Fruit fly (Drosophila melanogaster) whole organism, larva: ENCODE data around the gene CG18249.

Experiments used
- noc ChIP-seq: fragments of 200-800 bp; sonication (Bioruptor generic); optimal IDR thresholded peaks from 3 replicates; lab custom pipeline; 2019; ENCODE audit warnings: missing biosample characterization, mild to moderate bottlenecking, missing genetic modification characterization, moderate library complexity

CG18249 gene

dm6 chr3R:8219891-8220290, at the start of gene CG18249:
Gene CG18249 (plus strand): TSS chr3R:8220146.
- TF ChIP-seq noc (tag; lab: Kevin White, UChicago), result no peak

dm6 chr3R:8171489-8172161, 48.3 kb upstream of the CG18249 start:
- TF ChIP-seq noc (tag; lab: Kevin White, UChicago), result no peak

DNA sequence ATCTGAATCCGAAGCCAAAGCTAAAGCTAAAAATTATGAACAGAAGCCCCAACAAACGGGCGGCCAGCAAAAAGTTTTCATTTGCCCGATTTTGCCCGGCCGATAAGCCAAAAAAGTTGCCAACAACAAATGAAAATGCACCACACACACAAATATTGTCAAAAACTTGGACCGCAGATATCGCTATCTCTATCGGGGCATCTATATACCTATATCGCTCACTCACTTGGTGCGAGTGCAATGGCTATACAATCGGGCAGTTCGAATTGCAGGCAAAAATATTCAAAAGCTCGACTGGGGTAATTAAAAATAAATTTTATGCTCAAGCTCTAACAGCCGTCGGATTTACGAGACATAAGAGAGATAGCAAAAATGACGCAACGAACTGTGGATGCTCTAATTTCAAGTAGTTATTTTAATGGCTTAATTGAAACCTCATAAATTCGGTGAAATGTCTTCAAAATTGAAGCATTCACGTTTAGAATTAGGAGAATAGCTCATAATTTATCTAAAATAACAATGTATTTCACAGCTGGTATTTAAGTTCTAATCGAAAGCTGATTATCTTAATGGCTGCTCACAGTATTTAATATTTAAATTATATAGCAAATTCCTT, 43.8 kb upstream of the CG18249 start:
- peak; percentile 58 for TF ChIP-seq noc (tag; lab: Kevin White, UChicago)

DNA sequence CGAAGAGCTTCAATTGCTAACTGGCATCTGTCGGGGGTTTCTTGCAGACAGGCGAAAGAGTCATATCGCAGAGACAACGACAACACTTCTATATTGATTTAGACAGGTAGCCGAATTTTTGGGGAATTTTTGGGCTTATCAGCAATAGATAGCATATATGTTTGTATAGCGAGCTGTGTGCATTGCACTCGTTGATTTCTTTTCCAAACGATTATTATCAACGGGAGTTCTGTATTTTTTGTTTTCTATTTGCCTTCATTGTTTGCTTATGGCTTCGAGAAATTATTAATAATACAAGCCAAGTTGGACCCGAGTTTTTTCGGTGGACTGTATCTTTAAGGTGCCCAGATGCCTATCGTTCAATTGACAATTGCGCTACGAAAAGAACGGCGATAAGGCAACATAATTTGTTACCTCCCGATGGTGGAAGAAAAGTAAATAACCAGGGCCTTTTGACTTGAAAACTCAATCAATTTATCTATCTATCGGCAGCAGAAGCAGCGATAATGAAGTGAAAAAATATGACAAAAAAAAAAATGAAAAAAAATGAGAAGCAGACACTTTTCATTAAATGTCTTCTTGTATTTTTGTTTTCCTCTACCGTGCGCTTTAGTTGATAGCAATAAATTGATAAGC, 39.5 kb upstream of the CG18249 start:
- peak; percentile 32 for TF ChIP-seq noc (tag; lab: Kevin White, UChicago)

DNA sequence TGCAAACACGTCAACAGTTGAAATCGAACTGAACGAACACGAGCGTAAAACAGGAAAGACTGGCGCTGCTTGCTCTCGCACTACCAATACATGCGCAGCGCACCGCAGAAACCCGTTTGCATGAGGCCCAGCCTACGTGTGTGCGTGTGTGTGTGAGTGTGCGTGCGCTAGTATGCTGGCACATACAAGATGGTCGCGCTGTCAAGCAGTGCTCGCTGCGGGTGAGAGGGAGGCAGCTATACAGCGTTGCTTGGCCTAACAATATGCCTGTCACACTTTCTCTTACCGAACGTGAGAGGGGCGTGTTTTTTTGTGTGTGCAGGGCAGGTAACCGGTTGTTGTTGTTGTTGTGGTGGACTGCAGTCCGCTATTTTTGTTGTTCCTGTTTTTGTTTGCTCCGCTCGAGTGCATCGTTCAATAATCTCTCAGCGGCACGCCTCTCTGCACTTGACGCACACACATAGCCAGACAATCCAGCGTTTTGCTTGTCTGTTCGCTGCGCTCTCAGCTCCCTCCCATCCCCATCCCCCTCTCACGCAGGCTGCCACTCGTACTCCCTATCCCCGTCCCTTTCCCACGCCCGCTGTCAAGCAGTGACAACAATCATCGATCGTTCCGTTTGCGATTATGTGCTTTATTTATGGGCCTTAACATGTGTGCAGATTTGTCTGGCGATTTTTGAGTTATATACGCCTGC, 38.4 kb upstream of the CG18249 start, which contains the start of gene grn:
Gene grn (minus strand): TSS at position 33 of the 697 bp plus-strand sequence.
- TF ChIP-seq noc (tag; lab: Kevin White, UChicago), result peak; percentile 29

DNA sequence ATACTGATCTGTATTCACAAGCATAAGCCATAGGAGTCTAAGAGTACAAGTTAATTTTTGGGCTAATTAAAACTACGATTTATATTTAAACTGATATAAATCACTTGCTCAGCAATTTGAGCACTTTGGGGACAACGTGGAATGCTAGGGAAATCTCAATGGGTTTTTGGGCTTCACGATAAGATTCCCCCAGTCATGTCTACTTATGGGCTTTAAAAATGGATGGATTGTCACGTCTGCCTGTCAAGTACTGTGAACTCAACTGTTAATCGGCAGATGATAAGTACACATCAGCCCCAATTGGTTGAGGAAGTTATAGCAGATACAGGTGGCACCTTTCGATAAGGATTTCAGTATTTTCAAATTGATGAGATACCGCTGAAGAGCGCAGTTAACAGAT, 36.4 kb upstream of the CG18249 start:
- peak; percentile 35 for TF ChIP-seq noc (tag; lab: Kevin White, UChicago)

DNA sequence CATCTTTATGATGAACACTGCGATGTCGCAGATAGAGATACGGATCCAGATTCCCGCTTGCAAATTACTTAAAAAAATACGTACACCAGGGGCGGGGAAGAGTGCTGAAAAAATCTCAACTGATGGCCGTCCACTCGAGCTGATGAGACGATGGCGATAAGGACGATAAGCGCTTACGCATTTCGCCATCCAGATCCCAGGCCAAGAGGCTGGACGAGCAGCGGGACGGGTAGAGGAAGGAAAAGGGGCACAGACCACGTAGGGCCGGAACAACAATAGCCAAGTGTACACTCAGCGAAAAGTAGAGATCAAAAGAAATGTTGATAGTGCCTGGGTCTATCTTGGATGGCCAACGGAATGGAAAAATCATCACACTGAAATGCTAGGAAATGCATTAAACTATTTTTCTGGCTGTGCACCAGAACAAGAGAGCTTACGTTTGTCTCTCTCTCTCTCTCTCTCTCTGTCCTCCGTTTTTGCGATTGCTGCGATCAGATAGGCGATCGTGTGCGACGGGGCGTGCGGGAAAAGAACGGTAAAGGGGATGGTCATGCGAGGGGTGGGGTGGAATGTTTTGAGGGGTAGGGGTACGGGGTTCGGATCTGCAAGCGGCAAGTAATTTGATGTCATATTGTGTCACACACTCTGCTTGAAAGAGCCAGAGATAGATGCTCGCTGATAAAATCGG, 32.4 kb upstream of the CG18249 start:
- TF ChIP-seq noc (tag; lab: Kevin White, UChicago), result no peak

- TF ChIP-seq noc (tag; lab: Kevin White, UChicago), result peak; percentile 7
Observed at dm6 chr3R:8189473-8189872, 30.5 kb upstream of the CG18249 start.

DNA sequence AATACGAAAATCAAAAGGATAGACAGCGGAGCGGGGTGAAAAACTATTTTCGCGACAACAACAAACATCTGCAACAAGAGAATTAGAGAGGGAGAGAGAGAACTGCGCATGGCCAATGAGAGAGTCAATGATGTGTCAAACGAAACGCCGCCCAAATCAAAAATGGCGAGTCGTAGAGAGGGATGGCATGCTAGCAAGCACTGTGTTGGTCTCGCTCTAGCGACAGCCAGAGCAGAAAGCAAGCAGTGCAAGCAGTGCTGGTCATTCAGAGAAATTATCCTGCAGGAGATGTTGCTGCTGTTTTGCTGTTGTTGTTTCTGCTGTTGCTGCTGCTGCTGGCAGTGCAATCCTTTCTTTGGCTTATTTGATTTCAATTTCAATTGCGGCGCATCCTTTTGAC, 29.1 kb upstream of the CG18249 start:
- no peak for TF ChIP-seq noc (tag; lab: Kevin White, UChicago)

- no peak for TF ChIP-seq noc (tag; lab: Kevin White, UChicago)
Observed at dm6 chr3R:8192261-8192917, 27.6 kb upstream of the CG18249 start.

DNA sequence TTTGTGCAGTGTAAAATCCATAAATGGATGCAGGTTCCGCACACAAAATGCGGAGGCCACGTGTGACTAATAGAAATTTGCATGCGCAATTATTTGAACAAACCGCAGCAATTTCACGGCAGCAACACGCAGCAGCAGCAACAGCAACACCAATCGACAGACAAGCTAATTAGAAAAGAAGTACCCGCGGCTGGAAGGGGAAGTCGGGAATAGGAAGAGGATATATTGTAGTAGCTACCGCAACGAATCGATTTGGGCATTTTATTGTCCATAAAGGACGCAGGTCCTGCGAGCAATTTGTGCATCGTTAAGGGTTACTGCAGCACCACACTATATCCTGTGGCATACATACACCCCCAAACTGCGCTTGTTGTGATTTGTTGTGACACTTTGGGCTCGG, 26.8 kb upstream of the CG18249 start:
- no peak for TF ChIP-seq noc (tag; lab: Kevin White, UChicago)

dm6 chr3R:8195049-8195448, 24.9 kb upstream of the CG18249 start:
- no peak for TF ChIP-seq noc (tag; lab: Kevin White, UChicago)

DNA sequence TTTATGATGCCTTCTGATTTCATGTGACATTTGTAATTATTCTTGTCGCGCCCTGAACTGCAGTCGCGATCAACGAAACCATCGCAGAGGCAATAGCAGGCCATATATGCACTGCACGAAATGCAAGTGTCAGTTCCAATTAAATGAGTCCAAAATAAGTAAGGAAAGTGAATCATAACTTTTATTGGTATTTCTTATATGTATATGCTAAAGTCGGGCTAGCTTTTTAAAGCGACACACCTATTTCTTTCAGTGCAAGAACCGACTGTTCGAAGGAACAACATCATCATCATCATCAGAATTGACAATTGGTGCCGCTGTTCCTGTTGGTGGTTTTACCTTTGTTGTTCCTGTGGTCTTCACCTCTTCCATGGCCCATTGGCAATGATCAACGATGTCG, 22.8 kb upstream of the CG18249 start:
- no peak for TF ChIP-seq noc (tag; lab: Kevin White, UChicago)

DNA sequence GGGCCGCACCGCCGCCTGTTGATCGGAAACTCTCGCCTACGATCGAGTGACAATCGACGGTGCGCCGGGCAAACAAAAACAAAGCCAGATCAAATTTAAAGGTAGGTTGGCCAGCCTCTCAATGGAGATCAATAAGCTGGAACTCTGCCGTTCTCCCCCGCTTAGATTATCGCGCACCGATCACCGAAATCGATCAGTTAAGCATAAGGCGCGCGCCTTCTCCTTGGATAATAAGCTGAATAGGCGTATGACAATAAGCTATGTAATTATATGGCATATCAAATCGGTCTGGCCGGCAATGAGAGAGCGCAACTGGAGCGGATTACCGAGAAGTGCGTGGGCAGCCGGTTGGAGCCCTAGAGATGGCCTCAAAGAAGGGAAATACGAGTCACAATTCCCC, 21.6 kb upstream of the CG18249 start:
- TF ChIP-seq noc (tag; lab: Kevin White, UChicago), result no peak

dm6 chr3R:8203367-8203766, 16.6 kb upstream of the CG18249 start:
- TF ChIP-seq noc (tag; lab: Kevin White, UChicago), result no peak
